Fruit fly (Drosophila melanogaster): ENCODE measurements around the gene ZIPIC.
A peak's percentile ranks its signal among the peaks of the same experiment; 100 is the strongest.

The ZIPIC gene

dm6 chr3R:30058057-30058868, 21.6 kb upstream of the ZIPIC start, which contains the start of gene sima:
TSS of gene sima (plus strand) at chr3R:30058311.
- TF ChIP-seq insv (optimal IDR thresholded peaks at IDR 0.05) (no peak), psq (optimal IDR thresholded peaks at IDR 0.05) (peak; percentile 93)

DNA sequence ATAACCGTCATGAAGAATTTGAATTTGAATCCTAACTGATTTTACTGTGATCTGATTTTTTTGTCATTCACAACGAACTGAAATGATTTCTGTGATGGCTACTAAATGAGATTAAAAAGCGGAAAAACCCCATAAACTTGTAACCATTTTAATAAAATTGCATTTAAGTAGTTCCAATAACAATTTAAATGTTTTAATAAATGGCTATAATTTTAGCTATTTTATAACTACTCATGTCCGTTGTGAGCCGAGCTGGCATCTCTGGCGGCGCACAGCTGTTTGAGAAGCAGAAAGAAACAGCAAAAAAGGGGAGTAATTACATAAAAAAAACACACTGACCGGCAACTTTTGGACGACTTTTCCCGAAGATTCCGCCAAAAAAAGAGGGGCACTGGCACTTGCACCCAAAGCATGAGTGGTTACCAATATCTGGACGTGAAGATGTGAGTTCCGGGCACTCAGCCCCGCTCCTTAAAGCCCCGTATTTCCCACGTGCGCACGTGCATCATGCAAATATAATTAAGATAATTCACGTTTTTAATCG, 20.0 kb upstream of the ZIPIC start, which contains the start of the genes CG7950 and Rpp14a:
Gene CG7950, plus strand, starts transcription at position 268 of the 544 bp plus-strand sequence.
Gene Rpp14a, plus strand, starts transcription at position 268 of the 544 bp plus-strand sequence.
- TF ChIP-seq psq (optimal IDR thresholded peaks at IDR 0.05), result no peak
- no peak for TF ChIP-seq h (optimal IDR thresholded peaks at IDR 0.05)
- TF ChIP-seq Sin3A (optimal IDR thresholded peaks at IDR 0.05), result no peak
- TF ChIP-seq ttk (optimal IDR thresholded peaks at IDR 0.05), result no peak
- no peak for TF ChIP-seq Myc (optimal IDR thresholded peaks at IDR 0.05)
- no peak for TF ChIP-seq insv (optimal IDR thresholded peaks at IDR 0.05)

- TF ChIP-seq Myc (optimal IDR thresholded peaks at IDR 0.05), result no peak
- no peak for TF ChIP-seq ttk (optimal IDR thresholded peaks at IDR 0.05)
- peak; percentile 26 for TF ChIP-seq h (optimal IDR thresholded peaks at IDR 0.05)
- TF ChIP-seq Sin3A (optimal IDR thresholded peaks at IDR 0.05), result no peak
- TF ChIP-seq insv (optimal IDR thresholded peaks at IDR 0.05), result peak; percentile 11
- TF ChIP-seq psq (optimal IDR thresholded peaks at IDR 0.05), result no peak
These were observed 19.4 kb upstream of the ZIPIC start, which contains the start of the genes Rpp14b and spn-A for dm6 chr3R:30055915-30056544. TSS of gene Rpp14b (plus strand) at chr3R:30055957. TSS of gene spn-A (minus strand) at chr3R:30056037.

DNA sequence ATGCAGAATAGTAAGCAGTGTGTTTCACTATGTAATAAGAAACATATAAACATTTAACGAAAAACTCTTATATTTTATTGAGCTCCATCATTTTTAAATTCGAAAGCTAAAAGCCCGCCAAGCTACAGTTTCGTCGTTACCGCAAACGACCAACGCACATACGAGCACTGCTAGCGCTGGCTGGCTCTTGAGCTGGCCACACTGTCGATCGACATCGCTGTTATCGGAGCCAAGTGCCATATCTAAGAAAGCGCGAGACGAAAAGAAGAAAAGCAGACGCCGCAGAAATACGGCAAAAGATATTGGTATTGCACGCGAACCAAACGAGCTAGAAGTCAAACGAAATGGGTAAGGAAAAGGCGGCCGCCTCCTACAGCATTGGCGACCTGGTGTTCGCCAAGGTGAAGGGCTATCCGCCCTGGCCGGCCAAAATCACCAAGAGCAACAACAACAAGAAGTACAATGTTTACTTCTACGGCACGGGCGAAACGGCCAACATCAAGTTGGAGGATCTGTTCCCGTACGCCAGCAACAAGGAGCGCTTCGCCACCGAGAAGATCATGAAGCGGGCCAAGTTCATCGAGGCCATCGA, 15.9 kb upstream of the ZIPIC start, which contains the start of gene Jasper:
Gene Jasper, plus strand, starts transcription at position 60 of the 592 bp plus-strand sequence.
- no peak for TF ChIP-seq ttk (optimal IDR thresholded peaks at IDR 0.05)

DNA sequence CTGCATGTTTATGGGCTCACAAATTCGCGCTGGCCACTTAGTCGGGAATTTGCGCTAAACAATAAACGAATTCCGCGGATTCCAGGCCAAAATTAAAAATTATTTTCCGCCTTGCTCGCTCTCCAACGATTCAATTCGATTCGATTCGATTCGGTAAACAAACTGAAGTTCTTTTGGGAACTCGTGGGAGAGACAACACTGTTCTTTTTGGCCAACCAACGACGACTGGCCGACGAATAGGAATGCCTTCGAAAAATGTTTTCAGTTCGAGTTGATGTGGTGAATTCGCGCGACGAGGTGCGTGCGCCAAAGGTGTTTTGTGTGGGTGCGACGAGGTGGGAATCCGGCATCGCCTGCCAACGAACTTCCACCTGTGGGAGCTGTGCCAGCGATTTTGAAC, 15.3 kb upstream of the ZIPIC start, which contains the start of gene CG15528:
Gene CG15528, minus strand, starts transcription at position 180 of the 400 bp plus-strand sequence.
- TF ChIP-seq ttk (optimal IDR thresholded peaks at IDR 0.05) (no peak), Sin3A (optimal IDR thresholded peaks at IDR 0.05) (no peak)

- TF ChIP-seq psq (optimal IDR thresholded peaks at IDR 0.05), result no peak
- no peak for TF ChIP-seq Sin3A (optimal IDR thresholded peaks at IDR 0.05)
- TF ChIP-seq ttk (optimal IDR thresholded peaks at IDR 0.05), result no peak
- TF ChIP-seq insv (optimal IDR thresholded peaks at IDR 0.05), result no peak
- no peak for TF ChIP-seq h (optimal IDR thresholded peaks at IDR 0.05)
- no peak for TF ChIP-seq Myc (optimal IDR thresholded peaks at IDR 0.05)
These were observed 13.8 kb upstream of the ZIPIC start for dm6 chr3R:30050448-30050847.

DNA sequence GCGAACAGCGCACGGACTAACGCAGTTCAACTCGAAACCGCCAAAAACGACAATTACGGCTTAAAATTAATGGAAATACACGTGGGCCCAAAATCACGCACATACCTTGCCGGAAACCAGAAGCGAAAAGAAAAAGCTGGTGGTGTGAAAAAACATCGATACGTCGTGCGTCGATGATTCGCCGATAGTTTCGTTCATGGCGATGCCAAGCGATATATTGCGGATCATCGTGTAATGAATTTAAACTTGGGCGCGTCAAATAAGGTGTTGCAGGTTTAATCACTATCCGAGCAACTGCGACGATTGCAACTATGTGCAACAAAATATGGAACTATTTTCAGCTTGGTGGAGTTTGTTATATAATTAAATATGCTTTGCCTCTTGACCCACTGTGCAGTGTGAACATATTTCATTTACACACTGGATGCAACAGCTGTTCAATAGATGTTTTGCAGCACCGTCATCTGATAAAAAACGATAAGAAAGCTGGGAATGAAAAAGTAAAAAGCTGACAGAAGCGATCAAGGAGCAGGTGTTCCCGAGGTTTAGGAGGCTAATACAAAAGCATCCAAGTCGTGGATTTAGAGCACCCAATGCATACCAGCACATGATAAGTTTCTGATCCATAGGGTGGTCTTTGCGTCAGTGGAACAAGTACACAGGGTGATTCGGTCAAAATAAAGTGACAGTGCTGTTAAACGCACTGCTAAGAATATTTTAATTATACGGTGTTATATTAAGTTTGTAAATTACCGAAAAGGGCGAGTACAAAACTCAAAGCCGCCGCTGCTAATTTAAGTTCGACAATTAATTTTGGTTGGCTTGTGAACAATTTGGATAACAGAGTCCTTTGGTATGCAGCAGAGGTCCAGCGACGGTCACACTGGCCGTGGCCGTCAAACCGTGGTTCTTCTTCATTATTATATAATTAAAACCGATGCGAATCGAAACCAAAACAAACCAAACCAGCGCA, 9.6 kb upstream of the ZIPIC start, which contains the start of the genes RpL32 and CG7943:
Gene RpL32, minus strand, starts transcription at position 133 of the 973 bp plus-strand sequence.
Gene CG7943, plus strand, starts transcription at position 442 of the 973 bp plus-strand sequence.
- TF ChIP-seq Sin3A (optimal IDR thresholded peaks at IDR 0.05) (no peak), insv (optimal IDR thresholded peaks at IDR 0.05) (no peak), ttk (optimal IDR thresholded peaks at IDR 0.05) (no peak), psq (optimal IDR thresholded peaks at IDR 0.05) (no peak)

dm6 chr3R:30043139-30043744, 6.6 kb upstream of the ZIPIC start, which contains the start of gene Sry-delta:
TSS of gene Sry-delta (plus strand) at chr3R:30043341.
- no peak for TF ChIP-seq psq (optimal IDR thresholded peaks at IDR 0.05)
- no peak for TF ChIP-seq ttk (optimal IDR thresholded peaks at IDR 0.05)
- TF ChIP-seq Myc (optimal IDR thresholded peaks at IDR 0.05), result no peak
- no peak for TF ChIP-seq h (optimal IDR thresholded peaks at IDR 0.05)
- no peak for TF ChIP-seq Sin3A (optimal IDR thresholded peaks at IDR 0.05)
- TF ChIP-seq insv (optimal IDR thresholded peaks at IDR 0.05), result no peak

DNA sequence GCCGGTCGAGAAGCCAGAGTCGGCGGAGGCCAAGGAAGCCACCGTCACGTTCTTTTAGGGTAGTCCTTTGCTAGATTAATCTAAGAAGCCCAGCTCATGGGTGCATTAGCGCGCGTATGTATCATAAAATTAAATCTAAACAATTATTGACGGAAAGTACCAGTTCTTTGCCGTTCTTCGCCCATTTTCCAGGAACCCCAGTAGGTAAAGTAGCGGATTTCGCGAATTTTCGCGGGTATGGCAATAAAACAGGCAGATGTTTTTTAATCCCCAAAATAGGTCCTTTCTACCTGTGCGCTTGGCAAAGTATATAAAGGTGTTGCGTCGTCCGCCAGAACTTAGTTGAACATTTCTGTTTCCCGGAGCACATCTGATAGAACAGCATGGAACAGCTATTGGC, 4.2 kb upstream of the ZIPIC start:
- no peak for TF ChIP-seq psq (optimal IDR thresholded peaks at IDR 0.05)

dm6 chr3R:30039494-30039893, 2.8 kb upstream of the ZIPIC start, which contains the start of the genes janA, Sry-alpha and Sry-beta:
TSS of gene janA (minus strand) at chr3R:30039533.
TSS of gene Sry-alpha (plus strand) at chr3R:30039719.
TSS of gene Sry-beta (plus strand) at chr3R:30039719.
- TF ChIP-seq insv (optimal IDR thresholded peaks at IDR 0.05) (no peak), ttk (optimal IDR thresholded peaks at IDR 0.05) (no peak), Myc (optimal IDR thresholded peaks at IDR 0.05) (no peak), psq (optimal IDR thresholded peaks at IDR 0.05) (no peak), Sin3A (optimal IDR thresholded peaks at IDR 0.05) (no peak), h (optimal IDR thresholded peaks at IDR 0.05) (no peak)

DNA sequence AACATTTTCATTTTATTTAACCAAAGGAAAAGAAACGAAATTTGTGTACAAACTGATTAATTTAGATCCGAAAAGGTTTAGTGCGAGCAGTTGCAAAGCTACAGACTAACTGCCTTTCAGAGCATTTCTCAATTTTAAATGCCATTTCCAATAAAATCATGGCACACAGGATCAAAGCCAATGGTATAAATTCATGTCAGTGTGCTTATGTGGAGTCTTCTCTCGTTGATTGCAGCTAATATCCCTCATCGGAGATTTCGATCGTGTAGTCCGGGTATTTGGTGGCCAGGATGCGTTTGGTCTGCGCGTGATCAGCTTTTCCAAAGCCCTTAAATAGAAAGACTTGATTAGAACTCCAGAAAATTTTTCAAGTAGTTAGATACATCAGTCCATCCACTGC, 2.0 kb upstream of the ZIPIC start, which contains the start of gene janB:
Gene janB, minus strand, starts transcription at position 101 of the 400 bp plus-strand sequence.
- TF ChIP-seq ttk (optimal IDR thresholded peaks at IDR 0.05) (no peak), Myc (optimal IDR thresholded peaks at IDR 0.05) (no peak), Sin3A (optimal IDR thresholded peaks at IDR 0.05) (no peak), h (optimal IDR thresholded peaks at IDR 0.05) (no peak), psq (optimal IDR thresholded peaks at IDR 0.05) (no peak), insv (optimal IDR thresholded peaks at IDR 0.05) (no peak)

Measured in Kc167 (cell line).